Worm (Caenorhabditis elegans) whole organism, early embryonic: Measurements from ENCODE around the gene M176.11.

Experiments used
- B0310.2 ChIP-seq: sonication (generic microtip); optimal IDR thresholded peaks from 2 replicates; lab custom pipeline; 2016; ENCODE audit warnings: mild to moderate bottlenecking, missing genetic modification characterization, missing compliant biosample characterization
- F13C5.2 ChIP-seq: sonication (generic microtip); optimal IDR thresholded peaks from 2 replicates; lab custom pipeline; 2017; ENCODE audit warnings: mild to moderate bottlenecking, missing genetic modification characterization, inconsistent platforms, missing compliant biosample characterization
- aly-1 ChIP-seq: sonication (generic microtip); optimal IDR thresholded peaks from 2 replicates; lab custom pipeline; 2016; ENCODE audit warnings: missing genetic modification characterization, missing compliant biosample characterization
- ama-1 ChIP-seq: fragments of 150-350 bp; optimal IDR thresholded peaks from 2 replicates; lab custom pipeline; 2014
- ceh-13 ChIP-seq: fragments of 200-800 bp; sonication (Bioruptor generic); optimal IDR thresholded peaks from 2 replicates; lab custom pipeline; 2018; ENCODE audit warnings: mild to moderate bottlenecking, missing genetic modification characterization, missing compliant biosample characterization
- ceh-36 ChIP-seq: sonication (generic microtip); optimal IDR thresholded peaks from 2 replicates; lab custom pipeline; 2016; ENCODE audit warnings: missing genetic modification characterization, inconsistent platforms, missing compliant biosample characterization
- ets-7 ChIP-seq: sonication (generic microtip); optimal IDR thresholded peaks from 2 replicates; lab custom pipeline; 2016; ENCODE audit warnings: missing genotype, missing genetic modification characterization, missing compliant biosample characterization
- flt-1 ChIP-seq: fragments of 200-800 bp; sonication (Bioruptor generic); IDR thresholded peaks from 2 replicates; pipeline ENCODE4 v1.3.6; 2022; ENCODE audit warnings: missing genetic modification characterization, missing compliant biosample characterization
- hmbx-1 ChIP-seq: sonication (generic microtip); optimal IDR thresholded peaks from 2 replicates; lab custom pipeline; 2016; ENCODE audit warnings: mild to moderate bottlenecking, missing genetic modification characterization, missing compliant biosample characterization
- hmg-4 ChIP-seq: fragments of 200-800 bp; sonication (Bioruptor generic); optimal IDR thresholded peaks from 2 replicates; lab custom pipeline; 2018; ENCODE audit warnings: mild to moderate bottlenecking, missing genetic modification characterization, missing compliant biosample characterization
- hnd-1 ChIP-seq: sonication (generic microtip); optimal IDR thresholded peaks from 2 replicates; lab custom pipeline; 2016; ENCODE audit warnings: missing genetic modification characterization, missing compliant biosample characterization
- pes-1 ChIP-seq: fragments of 200-800 bp; sonication (Bioruptor generic); IDR thresholded peaks from 2 replicates; pipeline ENCODE4 v1.3.6; 2022; ENCODE audit warnings: missing genetic modification reagents, missing genetic modification characterization, missing compliant biosample characterization
- scrt-1 ChIP-seq: fragments of 200-800 bp; sonication (Bioruptor generic); IDR thresholded peaks from 2 replicates; pipeline ENCODE4 v1.3.6; 2022; ENCODE audit warnings: missing genetic modification characterization, missing compliant biosample characterization
- sea-1 ChIP-seq: fragments of 200-800 bp; sonication (Bioruptor generic); conservative IDR thresholded peaks from 2 replicates; pipeline ENCODE4 v1.3.6; 2022; ENCODE audit warnings: missing genetic modification characterization, missing compliant biosample characterization
- tbx-11 ChIP-seq: fragments of 200-800 bp; sonication (Bioruptor generic); IDR thresholded peaks from 2 replicates; pipeline ENCODE4 v1.3.6; 2022; ENCODE audit warnings: missing genetic modification characterization, missing compliant biosample characterization
- tbx-37 ChIP-seq: fragments of 200-800 bp; sonication (Bioruptor generic); conservative IDR thresholded peaks from 2 replicates; pipeline ENCODE4 v1.3.6; 2022; ENCODE audit warnings: missing genetic modification reagents, missing genetic modification characterization, missing compliant biosample characterization
- tra-4 ChIP-seq: sonication (generic microtip); optimal IDR thresholded peaks from 2 replicates; lab custom pipeline; 2017; ENCODE audit warnings: missing genetic modification characterization, missing compliant biosample characterization

M176.11 gene

ce11 chrII:9421969-9422368 lies at the start of gene M176.11:
Gene M176.11, plus strand, starts transcription at chrII:9422269.
- TF ChIP-seq ets-7 (no peak), F13C5.2 (no peak), pes-1 (no peak), tbx-37 (GFP tag; lab: Robert Waterston, UW) (no peak), hmg-4 (GFP tag; lab: Kevin White, UChicago) (no peak), aly-1 (tag; lab: Kevin White, UChicago) (no peak), ceh-13 (GFP tag; lab: Kevin White, UChicago) (no peak), scrt-1 (GFP tag; lab: Robert Waterston, UW) (no peak), B0310.2 (tag; lab: Kevin White, UChicago) (no peak), tra-4 (tag; lab: Kevin White, UChicago) (no peak), tbx-11 (GFP tag; lab: Robert Waterston, UW) (no peak), ama-1 (no peak), hmbx-1 (no peak), flt-1 (GFP tag; lab: Robert Waterston, UW) (no peak)

DNA sequence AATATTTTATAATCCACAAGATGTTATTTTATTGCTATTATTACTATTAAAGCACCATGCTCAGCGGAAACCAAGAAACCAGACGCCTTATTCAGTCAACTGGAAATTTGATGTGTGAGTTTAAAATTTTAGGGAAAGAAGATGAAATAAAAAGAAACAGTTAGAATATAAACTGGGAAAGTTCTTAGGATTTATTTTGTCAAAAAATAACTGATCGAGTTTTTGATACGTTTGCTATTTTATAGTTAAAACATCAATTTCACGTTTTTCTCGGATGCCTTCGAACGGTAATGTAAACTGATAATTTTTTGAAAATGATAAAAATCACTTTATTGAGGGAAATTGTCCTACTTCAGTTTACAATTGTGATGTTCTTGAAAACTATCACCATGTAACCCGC lies 49.7 kb upstream of the M176.11 start, which contains the start of gene C06C3.3:
Gene C06C3.3 (minus strand): TSS at position 101 of the 400 bp plus-strand sequence.
- TF ChIP-seq aly-1 (tag; lab: Kevin White, UChicago) (no peak), sea-1 (GFP tag; lab: Robert Waterston, UW) (no peak), ceh-13 (GFP tag; lab: Kevin White, UChicago) (no peak), B0310.2 (tag; lab: Kevin White, UChicago) (no peak), hnd-1 (tag; lab: Kevin White, UChicago) (no peak), tbx-11 (GFP tag; lab: Robert Waterston, UW) (no peak), hmbx-1 (no peak), hmg-4 (GFP tag; lab: Kevin White, UChicago) (no peak), scrt-1 (GFP tag; lab: Robert Waterston, UW) (no peak), flt-1 (GFP tag; lab: Robert Waterston, UW) (no peak), ets-7 (no peak)

DNA sequence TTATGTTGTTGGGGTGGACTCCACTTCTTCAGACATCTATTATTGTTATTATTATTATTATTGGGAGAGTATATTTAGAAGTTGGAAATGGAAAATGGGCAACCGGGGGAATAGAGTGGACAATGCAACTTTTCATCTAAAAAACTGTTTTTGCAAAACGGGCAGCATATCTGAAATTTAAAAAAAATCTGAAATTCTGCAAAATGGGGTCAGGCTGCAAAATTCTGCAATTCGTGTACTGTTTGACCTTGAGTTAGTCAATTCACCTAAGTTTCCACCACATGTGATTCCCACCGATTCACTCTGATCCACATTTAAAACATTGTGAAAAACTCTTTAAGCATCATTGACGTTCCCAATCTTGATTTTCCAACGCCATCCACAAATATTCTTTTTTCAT lies 49.1 kb upstream of the M176.11 start, which contains the start of gene C06C3.4:
Gene C06C3.4 (plus strand): TSS at position 301 of the 400 bp plus-strand sequence.
- TF ChIP-seq F13C5.2 (no peak), scrt-1 (GFP tag; lab: Robert Waterston, UW) (no peak), B0310.2 (tag; lab: Kevin White, UChicago) (no peak), ama-1 (no peak), ceh-36 (tag; lab: Kevin White, UChicago) (no peak), flt-1 (GFP tag; lab: Robert Waterston, UW) (no peak), ets-7 (no peak), tbx-37 (GFP tag; lab: Robert Waterston, UW) (no peak)

- TF ChIP-seq flt-1 (GFP tag; lab: Robert Waterston, UW) = no peak
- TF ChIP-seq hmg-4 (GFP tag; lab: Kevin White, UChicago) = no peak
- TF ChIP-seq hnd-1 (tag; lab: Kevin White, UChicago) = no peak
- no peak for TF ChIP-seq F13C5.2
- TF ChIP-seq scrt-1 (GFP tag; lab: Robert Waterston, UW) = no peak
- TF ChIP-seq ceh-13 (GFP tag; lab: Kevin White, UChicago) = no peak
- TF ChIP-seq sea-1 (GFP tag; lab: Robert Waterston, UW) = no peak
- no peak for TF ChIP-seq hmbx-1
- TF ChIP-seq ets-7 = no peak
- TF ChIP-seq tra-4 (tag; lab: Kevin White, UChicago) = no peak
- TF ChIP-seq ama-1 = no peak
- no peak for TF ChIP-seq aly-1 (tag; lab: Kevin White, UChicago)
- no peak for TF ChIP-seq tbx-11 (GFP tag; lab: Robert Waterston, UW)
- no peak for TF ChIP-seq B0310.2 (tag; lab: Kevin White, UChicago)
- no peak for TF ChIP-seq tbx-37 (GFP tag; lab: Robert Waterston, UW)
- TF ChIP-seq pes-1 = no peak
- TF ChIP-seq ceh-36 (tag; lab: Kevin White, UChicago) = no peak
Observed at ce11 chrII:9374807-9375206, 47.3 kb upstream of the M176.11 start, which contains the start of gene C06C3.12. Gene C06C3.12, plus strand, starts transcription at chrII:9375107.

DNA sequence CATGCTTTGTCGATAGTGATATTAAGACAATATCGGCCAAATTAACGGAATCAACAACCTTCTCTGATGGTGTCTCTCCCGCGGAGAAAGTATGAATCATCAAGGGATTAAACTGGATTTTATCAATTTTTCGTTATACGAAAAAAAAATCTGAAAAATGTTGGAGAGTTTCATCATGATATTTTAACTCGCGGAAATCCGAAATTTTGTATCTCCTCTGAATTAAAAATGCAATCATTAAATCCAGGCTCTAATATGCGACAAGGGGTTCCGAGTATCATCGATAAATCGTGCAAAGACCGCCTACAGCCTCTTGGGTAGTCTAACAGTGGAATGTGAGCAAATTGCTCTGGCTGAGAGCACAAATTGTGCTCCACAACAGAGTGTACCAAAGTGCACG lies 44.9 kb upstream of the M176.11 start, which contains the start of gene C06C3.10:
Gene C06C3.10 (minus strand): TSS at position 101 of the 400 bp plus-strand sequence.
- TF ChIP-seq hnd-1 (tag; lab: Kevin White, UChicago) = no peak

DNA sequence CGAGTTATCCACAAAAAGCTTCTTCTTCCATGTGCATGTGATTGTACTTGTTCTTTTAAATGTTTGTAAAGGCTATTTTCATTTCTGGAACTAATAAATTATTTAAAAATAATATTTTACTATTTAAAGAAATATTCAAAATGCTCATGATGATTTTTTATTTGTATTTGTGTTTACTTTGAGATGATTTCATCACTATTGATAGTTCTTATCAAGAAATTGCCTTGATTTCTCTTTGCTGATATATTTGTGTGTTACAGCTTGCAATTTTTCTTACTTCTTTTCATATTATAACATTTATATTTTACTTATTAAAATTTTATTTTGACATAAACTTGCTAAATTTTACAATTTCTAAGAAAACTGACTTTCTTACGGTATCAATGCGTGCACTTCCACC lies 43.9 kb upstream of the M176.11 start:
- TF ChIP-seq pes-1 = no peak
- no peak for TF ChIP-seq hmbx-1
- no peak for TF ChIP-seq hmg-4 (GFP tag; lab: Kevin White, UChicago)
- no peak for TF ChIP-seq sea-1 (GFP tag; lab: Robert Waterston, UW)
- TF ChIP-seq B0310.2 (tag; lab: Kevin White, UChicago) = no peak
- TF ChIP-seq ceh-36 (tag; lab: Kevin White, UChicago) = no peak
- TF ChIP-seq tbx-37 (GFP tag; lab: Robert Waterston, UW) = no peak
- no peak for TF ChIP-seq ama-1

DNA sequence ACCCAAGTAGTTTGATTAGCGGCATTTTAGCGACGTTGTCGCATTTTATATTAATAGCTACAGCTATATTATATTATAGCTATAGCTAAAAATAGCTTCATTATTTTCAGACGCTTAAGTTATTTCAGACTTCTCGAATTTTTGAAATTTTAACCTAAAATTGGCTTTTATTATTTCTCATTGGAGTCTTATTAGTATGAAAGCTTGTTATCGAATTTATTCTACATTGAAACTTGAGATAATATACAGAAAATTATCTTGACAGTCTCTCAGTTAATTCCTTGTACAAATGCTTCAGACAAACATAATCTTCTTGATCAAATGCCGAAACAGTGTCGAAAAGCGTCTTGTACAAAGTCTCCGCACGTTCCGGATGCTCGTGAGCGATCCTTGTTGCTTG lies 42.3 kb upstream of the M176.11 start, which contains the start of gene srh-48:
Gene srh-48 (plus strand): TSS at position 301 of the 400 bp plus-strand sequence.
- no peak for TF ChIP-seq pes-1
- no peak for TF ChIP-seq ceh-36 (tag; lab: Kevin White, UChicago)
- no peak for TF ChIP-seq ama-1

ce11 chrII:9385241-9385640 lies 36.8 kb upstream of the M176.11 start, which contains the start of gene C06C3.7:
Gene C06C3.7, plus strand, starts transcription at chrII:9385541.
- no peak for TF ChIP-seq tra-4 (tag; lab: Kevin White, UChicago)
- TF ChIP-seq tbx-11 (GFP tag; lab: Robert Waterston, UW) = no peak
- no peak for TF ChIP-seq hmbx-1
- no peak for TF ChIP-seq ama-1
- no peak for TF ChIP-seq flt-1 (GFP tag; lab: Robert Waterston, UW)
- TF ChIP-seq F13C5.2 = no peak
- TF ChIP-seq pes-1 = no peak
- no peak for TF ChIP-seq ceh-13 (GFP tag; lab: Kevin White, UChicago)
- TF ChIP-seq tbx-37 (GFP tag; lab: Robert Waterston, UW) = no peak
- TF ChIP-seq ets-7 = no peak
- no peak for TF ChIP-seq sea-1 (GFP tag; lab: Robert Waterston, UW)
- TF ChIP-seq hmg-4 (GFP tag; lab: Kevin White, UChicago) = no peak
- no peak for TF ChIP-seq aly-1 (tag; lab: Kevin White, UChicago)
- no peak for TF ChIP-seq B0310.2 (tag; lab: Kevin White, UChicago)
